Fruit fly (Drosophila melanogaster) whole organism, adult: ENCODE data around the gene Kaz-m1.

Experiments
- CG11617 ChIP-seq: fragments of 200-800 bp; sonication (Bioruptor generic); optimal IDR thresholded peaks from 2 replicates; lab custom pipeline; 2017; ENCODE audit warnings: mild to moderate bottlenecking, missing biosample characterization, missing genetic modification reagents, missing genetic modification characterization
- CG12768 ChIP-seq: fragments of 200-800 bp; sonication (Bioruptor generic); optimal IDR thresholded peaks from 2 replicates; lab custom pipeline; 2017; ENCODE audit warnings: missing biosample characterization, missing genetic modification characterization, mild to moderate bottlenecking, moderate library complexity, missing genetic modification reagents
- CG14711 ChIP-seq: fragments of 200-800 bp; sonication (Bioruptor generic); optimal IDR thresholded peaks from 2 replicates; lab custom pipeline; 2018; ENCODE audit warnings: missing biosample characterization, mild to moderate bottlenecking, missing genetic modification characterization, moderate library complexity
- CG1620 ChIP-seq: fragments of 200-800 bp; sonication (Bioruptor generic); optimal IDR thresholded peaks from 2 replicates; lab custom pipeline; 2016; ENCODE audit warnings: missing biosample characterization, missing genetic modification characterization
- CG33017 ChIP-seq: fragments of 200-800 bp; sonication (Bioruptor generic); optimal IDR thresholded peaks from 2 replicates; lab custom pipeline; 2018; ENCODE audit warnings: missing biosample characterization, mild to moderate bottlenecking, missing genetic modification characterization, moderate library complexity
- CG5204 ChIP-seq: fragments of 200-800 bp; sonication (Bioruptor generic); optimal IDR thresholded peaks from 2 replicates; lab custom pipeline; 2016; ENCODE audit warnings: missing biosample characterization, missing genetic modification characterization
- CG7045 ChIP-seq: fragments of 200-800 bp; sonication (Bioruptor generic); optimal IDR thresholded peaks from 2 replicates; lab custom pipeline; 2017; ENCODE audit warnings: missing biosample characterization, mild to moderate bottlenecking, missing genetic modification characterization
- CG7101 ChIP-seq: fragments of 200-800 bp; sonication (Bioruptor generic); optimal IDR thresholded peaks from 2 replicates; lab custom pipeline; 2018; ENCODE audit warnings: missing biosample characterization, mild to moderate bottlenecking, missing genetic modification characterization, moderate library complexity
- Clk ChIP-seq: fragments of 200-800 bp; sonication (Bioruptor generic); optimal IDR thresholded peaks from 2 replicates; lab custom pipeline; 2017; ENCODE audit warnings: missing biosample characterization, missing genetic modification characterization
- Crg-1 ChIP-seq: fragments of 200-800 bp; sonication (Bioruptor generic); optimal IDR thresholded peaks from 2 replicates; lab custom pipeline; 2016; ENCODE audit warnings: missing biosample characterization, missing genetic modification characterization
- Hr96 ChIP-seq: fragments of 200-800 bp; sonication (Bioruptor generic); optimal IDR thresholded peaks from 2 replicates; lab custom pipeline; 2016; ENCODE audit warnings: missing biosample characterization, missing genetic modification characterization
- Mnt ChIP-seq: fragments of 200-800 bp; sonication (Bioruptor generic); optimal IDR thresholded peaks from 2 replicates; lab custom pipeline; 2016; ENCODE audit warnings: missing biosample characterization, mild to moderate bottlenecking, missing genetic modification characterization
- bab1 ChIP-seq: fragments of 200-800 bp; sonication (Bioruptor generic); optimal IDR thresholded peaks from 3 replicates; lab custom pipeline; 2019; ENCODE audit warnings: missing biosample characterization, mild to moderate bottlenecking, missing genetic modification characterization, moderate library complexity
- cic ChIP-seq: fragments of 200-800 bp; sonication (Bioruptor generic); optimal IDR thresholded peaks from 2 replicates; lab custom pipeline; 2017; ENCODE audit warnings: missing biosample characterization, mild to moderate bottlenecking, missing genetic modification characterization, moderate library complexity
- cnc ChIP-seq, 2 experiments: fragments of >200 bp; optimal IDR thresholded peaks; 2 replicates each; lab custom pipeline; 2017
- kay ChIP-seq: fragments of 200-800 bp; sonication (Bioruptor generic); peaks from one replicate; lab custom pipeline; 2016; ENCODE audit warnings: missing biosample characterization, missing genetic modification characterization, borderline replicate concordance
- ovo ChIP-seq: fragments of 200-800 bp; sonication (Bioruptor generic); optimal IDR thresholded peaks from 2 replicates; lab custom pipeline; 2016; ENCODE audit warnings: missing biosample characterization, missing genetic modification characterization
- pad ChIP-seq: fragments of 200-800 bp; sonication (Bioruptor generic); optimal IDR thresholded peaks from 3 replicates; lab custom pipeline; 2017; ENCODE audit warnings: missing biosample characterization, missing genetic modification characterization, mild to moderate bottlenecking, moderate library complexity, missing genetic modification reagents
- tj ChIP-seq: fragments of 200-800 bp; sonication (Bioruptor generic); optimal IDR thresholded peaks from 3 replicates; lab custom pipeline; 2017; ENCODE audit warnings: missing biosample characterization, mild to moderate bottlenecking, missing genetic modification characterization, moderate library complexity
- toe ChIP-seq: fragments of 200-800 bp; sonication (Bioruptor generic); optimal IDR thresholded peaks from 2 replicates; lab custom pipeline; 2016; ENCODE audit warnings: missing biosample characterization, missing genetic modification characterization

Kaz-m1 gene

DNA sequence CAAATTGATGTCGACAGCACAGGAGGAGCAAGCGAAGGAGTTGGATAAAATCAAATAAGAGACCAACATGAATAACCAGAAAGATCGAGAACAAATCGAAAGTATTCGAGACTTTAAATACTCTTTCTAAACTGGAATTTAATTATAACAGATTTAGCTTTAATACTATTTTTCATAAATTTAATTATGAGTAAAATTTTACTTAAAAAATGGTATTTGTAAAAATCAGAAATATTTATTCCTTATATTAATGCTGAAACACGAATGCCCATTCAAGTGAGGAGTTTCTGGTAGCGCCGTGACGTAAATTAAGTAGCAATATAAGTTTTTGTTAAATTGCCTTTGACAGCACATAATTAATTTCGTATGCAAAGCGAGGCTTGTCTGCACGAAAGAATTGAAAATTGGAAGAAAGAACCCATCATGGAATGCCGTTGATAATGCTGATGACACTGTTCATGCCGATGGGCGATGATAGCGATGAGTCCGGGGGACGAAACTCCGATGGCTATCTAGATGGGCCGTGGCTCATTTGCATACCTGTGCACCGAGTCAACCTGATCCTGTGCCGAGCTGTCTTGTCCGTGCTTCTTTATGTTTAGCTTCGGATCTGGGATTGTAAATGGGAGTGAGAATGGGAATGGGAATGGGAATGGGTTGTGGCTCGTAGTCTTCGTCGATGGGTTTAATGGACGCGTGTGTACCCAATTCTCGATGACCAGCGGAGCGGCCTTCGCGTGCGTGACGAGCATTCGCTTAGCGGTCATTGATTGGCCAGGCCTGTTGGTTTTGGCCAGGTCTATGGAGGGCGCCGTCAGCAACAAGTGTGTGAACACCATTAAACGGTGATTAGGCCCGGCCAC, 1.5 kb upstream of the Kaz-m1 start:
- TF ChIP-seq tj (GFP tag; lab: Kevin White, UChicago), result peak; percentile 42
- TF ChIP-seq Hr96 (GFP tag; lab: Kevin White, UChicago), result no peak

DNA sequence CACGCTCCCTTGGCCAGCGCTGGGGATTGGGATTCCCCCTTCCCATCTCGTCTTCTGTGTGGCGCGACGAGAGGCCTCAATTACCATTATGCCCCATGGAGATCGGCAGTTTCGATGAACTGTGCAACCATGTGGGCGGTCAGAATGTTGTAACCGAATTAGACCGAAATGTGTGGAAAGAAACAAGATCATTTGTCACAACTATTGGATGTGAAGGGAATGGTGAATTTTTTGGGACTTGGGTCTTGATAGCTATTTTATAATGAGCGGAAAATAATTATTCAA, 915 bp upstream of the Kaz-m1 start:
- TF ChIP-seq kay (GFP tag; lab: Kevin White, UChicago), result no peak
- TF ChIP-seq Hr96 (GFP tag; lab: Kevin White, UChicago), result no peak
- TF ChIP-seq CG33017 (tag; lab: Kevin White, UChicago), result no peak
- TF ChIP-seq CG1620 (GFP tag; lab: Kevin White, UChicago), result no peak
- TF ChIP-seq cic (GFP tag; lab: Kevin White, UChicago), result no peak
- no peak for TF ChIP-seq CG14711 (tag; lab: Kevin White, UChicago)
- TF ChIP-seq Clk (GFP tag; lab: Kevin White, UChicago), result no peak
- TF ChIP-seq Crg-1, result no peak
- no peak for TF ChIP-seq pad (GFP tag; lab: Kevin White, UChicago)
- TF ChIP-seq cnc (optimal IDR thresholded peaks at IDR 0.05; lab: Kevin White, UChicago), result no peak
- no peak for TF ChIP-seq CG5204 (GFP tag; lab: Kevin White, UChicago)
- no peak for TF ChIP-seq ovo
- TF ChIP-seq Mnt (GFP tag; lab: Kevin White, UChicago), result no peak
- TF ChIP-seq CG7101 (tag; lab: Kevin White, UChicago), result no peak
- no peak for TF ChIP-seq bab1
- no peak for TF ChIP-seq CG12768
- TF ChIP-seq CG11617 (GFP tag; lab: Kevin White, UChicago), result no peak
- TF ChIP-seq CG7045, result no peak

- TF ChIP-seq CG1620 (GFP tag; lab: Kevin White, UChicago) (no peak), bab1 (no peak), ovo (no peak), toe (GFP tag; lab: Kevin White, UChicago) (no peak), cic (GFP tag; lab: Kevin White, UChicago) (no peak), Hr96 (GFP tag; lab: Kevin White, UChicago) (no peak), pad (GFP tag; lab: Kevin White, UChicago) (no peak), kay (GFP tag; lab: Kevin White, UChicago) (no peak), CG11617 (GFP tag; lab: Kevin White, UChicago) (no peak), CG5204 (GFP tag; lab: Kevin White, UChicago) (no peak)
Observed at dm6 chr3R:26017294-26017770, 2.8 kb downstream of the Kaz-m1 start.

dm6 chr3R:26017771-26018731, 3.5 kb downstream of the Kaz-m1 start:
- TF ChIP-seq Mnt (GFP tag; lab: Kevin White, UChicago) (no peak), cnc (optimal IDR thresholded peaks at IDR 0.05; lab: Kevin White, UChicago) (no peak), Clk (GFP tag; lab: Kevin White, UChicago) (no peak), CG5204 (GFP tag; lab: Kevin White, UChicago) (no peak), toe (GFP tag; lab: Kevin White, UChicago) (no peak), CG33017 (tag; lab: Kevin White, UChicago) (no peak), CG7101 (tag; lab: Kevin White, UChicago) (no peak), ovo (no peak), Hr96 (GFP tag; lab: Kevin White, UChicago) (no peak), pad (GFP tag; lab: Kevin White, UChicago) (no peak), CG11617 (GFP tag; lab: Kevin White, UChicago) (no peak), bab1 (no peak), Crg-1 (no peak), CG12768 (no peak), CG7045 (no peak), CG14711 (tag; lab: Kevin White, UChicago) (no peak), tj (GFP tag; lab: Kevin White, UChicago) (no peak), cic (GFP tag; lab: Kevin White, UChicago) (no peak), CG1620 (GFP tag; lab: Kevin White, UChicago) (no peak), kay (GFP tag; lab: Kevin White, UChicago) (no peak)

dm6 chr3R:26019232-26019631, 4.7 kb downstream of the Kaz-m1 start:
- no peak for TF ChIP-seq Crg-1
